Worm (Caenorhabditis elegans): ENCODE results near the gene E04F6.6.
A peak's percentile ranks its signal among the peaks of the same experiment; 100 is the strongest.

Gene E04F6.6

ce11 chrII:7151969-7152631, 47.3 kb downstream of the E04F6.6 start, which contains the start of gene fust-1 (continued):
- TF ChIP-seq lin-15B (tag; optimal IDR thresholded peaks at IDR 0.05) (peak; percentile 90), C04F5.9 (tag; optimal IDR thresholded peaks at IDR 0.05) (peak; percentile 93), nhr-77 (tag; optimal IDR thresholded peaks at IDR 0.05) (peak; percentile 95), tbx-2 (tag; optimal IDR thresholded peaks at IDR 0.05) (peak; percentile 97), rnt-1 (tag; optimal IDR thresholded peaks at IDR 0.05) (peak; percentile 97), lin-35 (GFP tag; optimal IDR thresholded peaks at IDR 0.05) (peak; percentile 90 to 94), mab-9 (GFP tag; IDR thresholded peaks at IDR 0.05) (peak; percentile 94), pax-3 (tag; optimal IDR thresholded peaks at IDR 0.05) (peak; percentile 92), unc-86 (tag; optimal IDR thresholded peaks at IDR 0.05) (peak; percentile 95), unc-130 (tag; optimal IDR thresholded peaks at IDR 0.05) (peak; percentile 98), efl-1 (optimal IDR thresholded peaks at IDR 0.05) (peak; percentile 94 to 96), efl-1 (GFP tag; optimal IDR thresholded peaks at IDR 0.05 in 1 of 2) (peak; percentile 86 to 99), nhr-11 (tag; optimal IDR thresholded peaks at IDR 0.05) (peak; percentile 95), lin-14 (GFP tag; optimal IDR thresholded peaks at IDR 0.05) (peak; percentile 97), ama-1 (optimal IDR thresholded peaks at IDR 0.05) (peak; percentile 89), sptf-1 (tag; optimal IDR thresholded peaks at IDR 0.05) (no peak), jun-1 (tag; optimal IDR thresholded peaks at IDR 0.05) (peak; percentile 96), C16A3.4 (tag; optimal IDR thresholded peaks at IDR 0.05) (peak; percentile 96), mep-1 (tag; optimal IDR thresholded peaks at IDR 0.05) (peak; percentile 99), elt-2 (tag; optimal IDR thresholded peaks at IDR 0.05) (peak; percentile 93), unc-62 (GFP tag; optimal IDR thresholded peaks at IDR 0.05) (peak; percentile 47), nhr-76 (tag; optimal IDR thresholded peaks at IDR 0.05) (no peak), fkh-10 (GFP tag; optimal IDR thresholded peaks at IDR 0.05) (peak; percentile 74), ets-5 (GFP tag; IDR thresholded peaks at IDR 0.05) (no peak), hlh-17 (GFP tag; optimal IDR thresholded peaks at IDR 0.05; ENCODE audit: borderline replicate concordance) (no peak), hpl-2 (GFP tag; optimal IDR thresholded peaks at IDR 0.05) (peak; percentile 86), dpl-1 (GFP tag; optimal IDR thresholded peaks at IDR 0.05) (peak; percentile 86 to 91 (median 88)), lir-3 (tag; optimal IDR thresholded peaks at IDR 0.05; ENCODE audit: poor library complexity) (peak; percentile 86), blmp-1 (tag; optimal IDR thresholded peaks at IDR 0.05) (peak; percentile 73), fkh-4 (tag; optimal IDR thresholded peaks at IDR 0.05; ENCODE audit: borderline replicate concordance) (peak; percentile 81), xbp-1 (tag; optimal IDR thresholded peaks at IDR 0.05) (peak; percentile 96), pqm-1 (tag; optimal IDR thresholded peaks at IDR 0.05) (no peak), hlh-4 (tag; optimal IDR thresholded peaks at IDR 0.05) (no peak), lsy-2 (tag; optimal IDR thresholded peaks at IDR 0.05) (peak; percentile 97), ces-1 (GFP tag; optimal IDR thresholded peaks at IDR 0.05) (no peak), mef-2 (tag; optimal IDR thresholded peaks at IDR 0.05) (peak; percentile 75), nhr-84 (tag; optimal IDR thresholded peaks at IDR 0.05) (no peak)

- TF ChIP-seq C16A3.4 (tag; optimal IDR thresholded peaks at IDR 0.05) (no peak), nhr-77 (tag; optimal IDR thresholded peaks at IDR 0.05) (no peak), aha-1 (tag; optimal IDR thresholded peaks at IDR 0.05) (no peak), nhr-85 (tag) (no peak), xbp-1 (tag; optimal IDR thresholded peaks at IDR 0.05) (no peak), fkh-8 (tag; optimal IDR thresholded peaks at IDR 0.05) (no peak), nhr-90 (tag; optimal IDR thresholded peaks at IDR 0.05; ENCODE audit: poor library complexity) (no peak), unc-98 (GFP tag; IDR thresholded peaks at IDR 0.05) (no peak), unc-62 (GFP tag; optimal IDR thresholded peaks at IDR 0.05) (no peak), lin-14 (GFP tag; optimal IDR thresholded peaks at IDR 0.05) (no peak)
Measured at ce11 chrII:7148099-7148498, 51.3 kb downstream of the E04F6.6 start, which contains the start of gene T07F8.1. TSS of gene T07F8.1 (plus strand) at chrII:7148399.
